Fruit fly (Drosophila melanogaster): ENCODE data around the gene Neu2.

Gene Neu2

dm6 chr3L:21516716-21517266 is 26.4 kb upstream of the Neu2 start (continued):
- no peak for TF ChIP-seq dac (GFP tag; optimal IDR thresholded peaks at IDR 0.05)
- no peak for TF ChIP-seq CG6276 (GFP tag; optimal IDR thresholded peaks at IDR 0.05)
- TF ChIP-seq cyc (GFP tag; optimal IDR thresholded peaks at IDR 0.05) = peak; percentile 39
- peak; percentile 19 for TF ChIP-seq CG3032 (tag; optimal IDR thresholded peaks at IDR 0.05)
- no peak for TF ChIP-seq CG34406 (GFP tag; optimal IDR thresholded peaks at IDR 0.05)
- TF ChIP-seq CG6854 (GFP tag; optimal IDR thresholded peaks at IDR 0.05) = no peak
- peak; percentile 36 for TF ChIP-seq CG7368 (GFP tag; optimal IDR thresholded peaks at IDR 0.05)
- peak; percentile 64 for TF ChIP-seq pdm3 (GFP tag; optimal IDR thresholded peaks at IDR 0.05)
- TF ChIP-seq topi (GFP tag; optimal IDR thresholded peaks at IDR 0.05) = peak; percentile 52
- TF ChIP-seq CG31627 (GFP tag; optimal IDR thresholded peaks at IDR 0.05) = peak; percentile 42
- TF ChIP-seq net (GFP tag; optimal IDR thresholded peaks at IDR 0.05) = peak; percentile 25
- peak; percentile 50 for TF ChIP-seq CG11762 (GFP tag; optimal IDR thresholded peaks at IDR 0.05; ENCODE audit: insufficient read depth)
- no peak for TF ChIP-seq vri (GFP tag; optimal IDR thresholded peaks at IDR 0.05)
- TF ChIP-seq lz (GFP tag; optimal IDR thresholded peaks at IDR 0.05) = peak; percentile 40
- no peak for TF ChIP-seq Blimp-1 (GFP tag; optimal IDR thresholded peaks at IDR 0.05)
- no peak for TF ChIP-seq CG9139 (GFP tag; optimal IDR thresholded peaks at IDR 0.05)
- no peak for TF ChIP-seq spab (GFP tag; optimal IDR thresholded peaks at IDR 0.05)
- peak; percentile 73 for TF ChIP-seq achi (GFP tag; optimal IDR thresholded peaks at IDR 0.05)
- TF ChIP-seq Sox102F (GFP tag; optimal IDR thresholded peaks at IDR 0.05) = peak; percentile 56
- TF ChIP-seq dsx (GFP tag; optimal IDR thresholded peaks at IDR 0.05; ENCODE audit: poor library complexity, severe bottlenecking) = peak; percentile 23
- no peak for TF ChIP-seq CG11294 (GFP tag; IDR thresholded peaks at IDR 0.05)
- TF ChIP-seq CG32006 (GFP tag; optimal IDR thresholded peaks at IDR 0.05) = peak; percentile 24

dm6 chr3L:21515823-21516715 is 25.7 kb upstream of the Neu2 start, which contains the start of the genes SAK and Cdk12:
Gene SAK, minus strand, starts transcription at chr3L:21515887.
Gene Cdk12, plus strand, starts transcription at chr3L:21516306.
- TF ChIP-seq OdsH (GFP tag; optimal IDR thresholded peaks at IDR 0.05) (peak; percentile 88), Sox14 (GFP tag; optimal IDR thresholded peaks at IDR 0.05) (peak; percentile 59), Hr38 (GFP tag; optimal IDR thresholded peaks at IDR 0.05) (no peak), Gug (GFP tag; IDR thresholded peaks at IDR 0.05) (peak; percentile 64), esn (GFP tag; optimal IDR thresholded peaks at IDR 0.05) (peak; percentile 82), Smox (GFP tag; optimal IDR thresholded peaks at IDR 0.05) (peak; percentile 77), Sox15 (GFP tag; optimal IDR thresholded peaks at IDR 0.05) (peak; percentile 80), fd59A (GFP tag; optimal IDR thresholded peaks at IDR 0.05) (peak; percentile 63), CG11762 (GFP tag; optimal IDR thresholded peaks at IDR 0.05; ENCODE audit: insufficient read depth) (peak; percentile 74), CG6163 (GFP tag; IDR thresholded peaks at IDR 0.05) (peak; percentile 79), CG6808 (GFP tag; optimal IDR thresholded peaks at IDR 0.05) (peak; percentile 70), Ets21C (GFP tag; optimal IDR thresholded peaks at IDR 0.05) (peak; percentile 70), Hr4 (GFP tag; optimal IDR thresholded peaks at IDR 0.05) (peak; percentile 77), ss (GFP tag; optimal IDR thresholded peaks at IDR 0.05) (peak; percentile 59 to 75), Eip78C (GFP tag) (peak; percentile 92), CG6792 (GFP tag; optimal IDR thresholded peaks at IDR 0.05) (peak; percentile 71), dac (GFP tag; optimal IDR thresholded peaks at IDR 0.05) (peak; percentile 66), CG3919 (GFP tag; optimal IDR thresholded peaks at IDR 0.05) (peak; percentile 85), CG7368 (GFP tag; optimal IDR thresholded peaks at IDR 0.05) (peak; percentile 75), CG15336 (GFP tag; IDR thresholded peaks at IDR 0.05) (peak; percentile 75), CG6854 (GFP tag; optimal IDR thresholded peaks at IDR 0.05) (peak; percentile 59), Sox102F (GFP tag; optimal IDR thresholded peaks at IDR 0.05) (peak; percentile 83), svp (GFP tag) (no peak), CG32006 (GFP tag; optimal IDR thresholded peaks at IDR 0.05) (peak; percentile 89), CG4318 (GFP tag; optimal IDR thresholded peaks at IDR 0.05) (peak; percentile 78), CG9139 (GFP tag; optimal IDR thresholded peaks at IDR 0.05) (peak; percentile 49), CG11294 (GFP tag; IDR thresholded peaks at IDR 0.05) (peak; percentile 76), CG31627 (GFP tag; optimal IDR thresholded peaks at IDR 0.05) (peak; percentile 72), CG16779 (tag; optimal IDR thresholded peaks at IDR 0.05) (no peak), acj6 (GFP tag; optimal IDR thresholded peaks at IDR 0.05) (peak; percentile 86), net (GFP tag; optimal IDR thresholded peaks at IDR 0.05) (peak; percentile 80), CG10669 (GFP tag; optimal IDR thresholded peaks at IDR 0.05) (peak; percentile 78), dsx (GFP tag; optimal IDR thresholded peaks at IDR 0.05; ENCODE audit: poor library complexity, severe bottlenecking) (peak; percentile 77), Hr39 (GFP tag; optimal IDR thresholded peaks at IDR 0.05) (peak; percentile 74), eg (GFP tag; IDR thresholded peaks at IDR 0.05) (peak; percentile 83), CG34406 (GFP tag; optimal IDR thresholded peaks at IDR 0.05) (peak; percentile 86)

All from whole organism, prepupa.